Worm (Caenorhabditis elegans) whole organism, L1 larva: ENCODE results near the gene T03F6.9.

Experiments
- aly-2 ChIP-seq: fragments of 150-350 bp; optimal IDR thresholded peaks from 2 replicates; lab custom pipeline; 2014; ENCODE audit warnings: missing biosample characterization, missing genetic modification characterization
- ama-1 ChIP-seq: fragments of 150-350 bp; optimal IDR thresholded peaks from 2 replicates; lab custom pipeline; 2014
- fkh-8 ChIP-seq: sonication (generic microtip); optimal IDR thresholded peaks from 2 replicates; lab custom pipeline; 2016; ENCODE audit warnings: mild to moderate bottlenecking, missing genetic modification characterization, missing compliant biosample characterization
- fos-1 ChIP-seq: fragments of 150-350 bp; optimal IDR thresholded peaks from 2 replicates; lab custom pipeline; 2014; ENCODE audit warnings: missing biosample characterization, missing genetic modification characterization
- lin-39 ChIP-seq: fragments of 150-350 bp; optimal IDR thresholded peaks from 2 replicates; lab custom pipeline; 2014; ENCODE audit warnings: missing biosample characterization, missing genetic modification reagents, missing genetic modification characterization
- lir-3 ChIP-seq: sonication (generic microtip); optimal IDR thresholded peaks from 2 replicates; lab custom pipeline; 2016; ENCODE audit warnings: mild to moderate bottlenecking, missing genetic modification characterization, moderate library complexity, missing compliant biosample characterization; ENCODE audit not compliant: poor library complexity
- lsy-2 ChIP-seq, 2 experiments: fragments of 150-350 bp; optimal IDR thresholded peaks; 2 replicates each; lab custom pipeline; 2014; ENCODE audit warnings: missing biosample characterization in 2 of 2, missing genetic modification characterization in 2 of 2
- mdl-1 ChIP-seq, 2 experiments: fragments of 150-350 bp; optimal IDR thresholded peaks; 2 replicates each; lab custom pipeline; 2014 to 2017; ENCODE audit warnings: missing biosample characterization in 2 of 2, missing genetic modification characterization in 2 of 2, inconsistent platforms in 1 of 2
- mep-1 ChIP-seq: fragments of 150-350 bp; optimal IDR thresholded peaks from 2 replicates; lab custom pipeline; 2014; ENCODE audit warnings: missing biosample characterization, missing genetic modification characterization
- skn-1 ChIP-seq: fragments of 150-350 bp; optimal IDR thresholded peaks from 2 replicates; lab custom pipeline; 2014; ENCODE audit warnings: missing biosample characterization, missing genetic modification characterization
- unc-62 ChIP-seq: fragments of 150-350 bp; optimal IDR thresholded peaks from 2 replicates; lab custom pipeline; 2014; ENCODE audit warnings: missing biosample characterization, missing genetic modification reagents, missing genetic modification characterization
- unc-86 ChIP-seq: sonication (generic microtip); optimal IDR thresholded peaks from 2 replicates; lab custom pipeline; 2016; ENCODE audit warnings: missing genetic modification characterization, missing compliant biosample characterization
- ztf-4 ChIP-seq: fragments of 150-350 bp; optimal IDR thresholded peaks from 2 replicates; lab custom pipeline; 2014; ENCODE audit warnings: missing biosample characterization, missing genetic modification characterization

DNA sequence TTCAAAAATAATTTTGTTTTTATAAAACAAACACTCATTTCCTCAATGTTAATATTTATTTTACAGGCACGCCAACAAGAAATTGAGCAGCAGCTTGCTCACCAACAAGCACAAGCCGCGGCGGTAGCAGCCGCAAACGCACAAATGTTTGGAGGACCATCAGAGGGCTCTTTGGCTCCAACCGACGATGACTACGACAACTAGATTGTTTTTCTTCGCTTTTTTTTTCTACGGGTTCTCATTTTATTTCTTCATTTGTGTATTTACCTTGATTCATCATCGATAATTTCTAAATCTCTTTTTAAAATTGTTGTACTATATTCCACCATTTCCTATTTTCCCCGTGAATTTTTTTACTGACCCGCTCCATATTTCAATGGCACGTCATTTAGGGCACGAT, 27.8 kb downstream of the T03F6.9 start, which contains the start of gene ife-1:
- TF ChIP-seq unc-86 (tag; lab: Kevin White, UChicago) (no peak), ama-1 (lab: Kevin White, UChicago) (no peak), fkh-8 (tag; lab: Kevin White, UChicago) (no peak), lir-3 (tag; lab: Kevin White, UChicago) (no peak), mep-1 (tag; lab: Kevin White, UChicago) (no peak), lin-39 (tag; lab: Kevin White, UChicago) (no peak), skn-1 (tag; lab: Kevin White, UChicago) (no peak), lsy-2 (tag; optimal IDR thresholded peaks at IDR 0.05; lab: Kevin White, UChicago) (no peak), unc-62 (no peak), aly-2 (no peak), ztf-4 (tag; lab: Kevin White, UChicago) (no peak), mdl-1 (tag; optimal IDR thresholded peaks at IDR 0.05; lab: Kevin White, UChicago) (no peak), fos-1 (tag; lab: Kevin White, UChicago) (no peak)
